Worm (Caenorhabditis elegans): ENCODE measurements around the gene C12D8.21.

The C12D8.21 gene

DNA sequence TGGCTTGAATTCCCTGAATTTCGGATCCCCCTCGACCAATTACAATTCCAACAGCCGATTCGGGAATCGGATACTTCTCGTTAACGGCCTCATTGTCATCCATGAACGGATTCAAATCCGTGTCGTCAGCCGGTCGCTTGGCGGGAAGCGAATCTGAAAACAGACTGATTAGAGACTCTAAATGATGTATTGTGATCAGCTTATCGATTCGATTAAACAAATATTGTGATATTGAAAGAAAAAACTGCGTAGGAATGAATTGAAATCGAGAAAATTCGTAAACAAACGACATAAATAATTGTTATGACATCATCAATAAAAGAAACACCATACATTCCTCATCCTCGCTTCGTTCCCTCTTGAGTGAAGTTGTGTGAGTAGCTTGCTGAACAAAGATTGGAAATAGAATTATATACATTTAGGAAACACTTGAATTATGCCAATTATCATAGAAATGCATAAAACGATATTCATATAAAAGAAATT is 3.0 kb downstream of the C12D8.21 start:
- TF ChIP-seq pha-4 (tag; optimal IDR thresholded peaks at IDR 0.05) (no peak), ama-1 (optimal IDR thresholded peaks at IDR 0.05) (peak; percentile 6)

DNA sequence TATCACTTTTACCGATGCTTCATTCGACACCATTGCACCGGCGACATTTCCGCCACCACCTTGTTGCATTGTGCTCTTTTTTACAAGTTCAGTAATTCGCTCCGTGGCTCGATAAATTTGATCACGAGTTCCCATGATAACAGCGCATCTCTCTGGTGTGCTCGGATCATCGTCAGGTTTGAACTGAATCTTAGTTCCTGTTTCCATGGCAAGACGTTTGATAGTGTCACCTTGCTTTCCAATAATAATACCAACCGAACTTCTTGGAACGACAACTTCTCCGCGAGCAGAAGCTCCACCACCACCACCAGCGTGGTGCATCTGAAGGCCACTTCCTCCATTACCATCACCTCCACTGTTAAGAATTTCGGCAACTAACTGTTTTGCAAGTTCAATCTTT is 3.8 kb downstream of the C12D8.21 start:
- TF ChIP-seq unc-39 (tag; optimal IDR thresholded peaks at IDR 0.05) (no peak), nhr-23 (tag; optimal IDR thresholded peaks at IDR 0.05) (no peak), elt-1 (tag; optimal IDR thresholded peaks at IDR 0.05) (no peak), pha-4 (tag; optimal IDR thresholded peaks at IDR 0.05) (no peak), jun-1 (tag; optimal IDR thresholded peaks at IDR 0.05) (no peak), elt-2 (tag; optimal IDR thresholded peaks at IDR 0.05) (no peak), lin-39 (tag; optimal IDR thresholded peaks at IDR 0.05) (no peak), lsy-12 (tag; optimal IDR thresholded peaks at IDR 0.05) (no peak), unc-62 (GFP tag; optimal IDR thresholded peaks at IDR 0.05) (no peak), nhr-237 (tag; optimal IDR thresholded peaks at IDR 0.05) (no peak), elt-3 (tag; optimal IDR thresholded peaks at IDR 0.05) (no peak)

DNA sequence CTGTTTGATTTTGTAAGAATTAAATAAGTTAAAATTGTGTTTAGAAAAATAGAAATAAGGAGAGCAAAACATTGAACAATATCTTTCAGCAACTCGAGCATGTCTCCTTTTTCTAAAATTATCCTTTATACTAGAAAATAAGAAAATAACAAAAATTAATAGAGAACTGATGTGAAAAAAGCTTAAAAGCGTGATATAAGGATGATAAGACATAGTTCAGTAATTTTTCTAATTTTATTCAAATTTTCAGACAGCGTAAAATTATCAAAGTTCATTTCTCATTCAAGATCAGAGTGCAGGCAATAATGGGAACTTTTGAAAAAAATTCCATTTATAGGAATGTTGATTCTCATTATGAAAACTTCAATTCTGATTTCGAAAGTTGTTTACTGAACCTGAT is 7.7 kb downstream of the C12D8.21 start, which contains the start of gene str-182:
Gene str-182, minus strand, starts transcription at position 101 of the 400 bp plus-strand sequence.
- TF ChIP-seq R02D3.7 (tag; optimal IDR thresholded peaks at IDR 0.05) (no peak), ZK546.5 (tag; optimal IDR thresholded peaks at IDR 0.05) (no peak), pqm-1 (tag; optimal IDR thresholded peaks at IDR 0.05) (no peak), tbx-2 (tag; optimal IDR thresholded peaks at IDR 0.05) (no peak), snpc-4 (tag; optimal IDR thresholded peaks at IDR 0.05) (no peak), fkh-2 (tag; optimal IDR thresholded peaks at IDR 0.05) (no peak), nhr-77 (tag; optimal IDR thresholded peaks at IDR 0.05) (no peak), skn-1 (tag; optimal IDR thresholded peaks at IDR 0.05) (no peak), nhr-237 (tag; optimal IDR thresholded peaks at IDR 0.05) (no peak), zag-1 (tag; optimal IDR thresholded peaks at IDR 0.05) (no peak)

DNA sequence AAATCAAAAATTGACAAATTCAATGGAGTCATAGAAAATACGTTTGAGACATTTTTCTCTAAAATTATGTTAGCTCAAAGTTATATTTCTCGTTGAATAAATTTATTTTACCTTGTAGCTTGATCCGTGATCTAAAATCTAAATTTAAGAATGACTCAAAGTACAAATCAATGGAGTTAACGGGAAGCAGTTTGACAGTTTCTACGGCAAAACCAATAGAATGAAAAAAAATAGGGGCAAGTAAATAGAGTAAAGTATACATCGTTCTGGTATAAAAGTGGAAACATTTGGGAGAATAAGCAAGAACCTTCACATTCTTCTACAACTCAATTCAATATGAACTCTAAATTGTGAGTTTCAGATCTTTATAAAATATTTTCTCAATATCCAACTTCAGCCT is 10.1 kb downstream of the C12D8.21 start, which contains the start of gene fipr-6:
Gene fipr-6, plus strand, starts transcription at position 301 of the 400 bp plus-strand sequence.
- TF ChIP-seq lin-39 (tag; optimal IDR thresholded peaks at IDR 0.05) (no peak), pqm-1 (tag; optimal IDR thresholded peaks at IDR 0.05) (no peak), elt-2 (tag; optimal IDR thresholded peaks at IDR 0.05) (no peak), elt-1 (tag; optimal IDR thresholded peaks at IDR 0.05) (no peak), nhr-23 (tag; optimal IDR thresholded peaks at IDR 0.05) (no peak), ama-1 (optimal IDR thresholded peaks at IDR 0.05) (no peak), nhr-12 (tag; optimal IDR thresholded peaks at IDR 0.05) (no peak), skn-1 (tag; optimal IDR thresholded peaks at IDR 0.05) (no peak), lin-15B (tag; optimal IDR thresholded peaks at IDR 0.05) (no peak), zag-1 (tag; optimal IDR thresholded peaks at IDR 0.05) (no peak), jun-1 (tag; optimal IDR thresholded peaks at IDR 0.05) (no peak), mml-1 (tag; optimal IDR thresholded peaks at IDR 0.05) (no peak), sea-2 (GFP tag; optimal IDR thresholded peaks at IDR 0.05) (no peak), daf-12 (tag; optimal IDR thresholded peaks at IDR 0.05) (no peak), egl-5 (tag; optimal IDR thresholded peaks at IDR 0.05) (no peak), nhr-67 (tag; optimal IDR thresholded peaks at IDR 0.05) (no peak), ceh-28 (tag; optimal IDR thresholded peaks at IDR 0.05) (no peak), hmg-11 (tag; optimal IDR thresholded peaks at IDR 0.05) (no peak), nhr-76 (tag; optimal IDR thresholded peaks at IDR 0.05) (no peak)

ce11 chrV:10229222-10229879 is 11.6 kb downstream of the C12D8.21 start, which contains the start of the genes pyt-1 and fipr-7:
TSS of gene pyt-1 (minus strand) at chrV:10229322.
TSS of gene fipr-7 (plus strand) at chrV:10229829.
- TF ChIP-seq nhr-67 (tag; optimal IDR thresholded peaks at IDR 0.05) (no peak), egl-5 (tag; optimal IDR thresholded peaks at IDR 0.05) (no peak), snpc-4 (tag; optimal IDR thresholded peaks at IDR 0.05) (no peak), ztf-4 (tag; optimal IDR thresholded peaks at IDR 0.05) (no peak), zag-1 (tag; optimal IDR thresholded peaks at IDR 0.05) (no peak), nhr-43 (tag; optimal IDR thresholded peaks at IDR 0.05; ENCODE audit: poor library complexity, severe bottlenecking) (no peak), tbx-2 (tag; optimal IDR thresholded peaks at IDR 0.05) (no peak), eor-1 (tag; optimal IDR thresholded peaks at IDR 0.05) (no peak), fkh-10 (GFP tag; optimal IDR thresholded peaks at IDR 0.05) (no peak), nhr-11 (tag; optimal IDR thresholded peaks at IDR 0.05) (no peak), elt-3 (tag; optimal IDR thresholded peaks at IDR 0.05) (no peak), nhr-23 (tag; optimal IDR thresholded peaks at IDR 0.05) (no peak), pqm-1 (tag; optimal IDR thresholded peaks at IDR 0.05) (no peak), unc-62 (GFP tag; optimal IDR thresholded peaks at IDR 0.05) (no peak), ama-1 (optimal IDR thresholded peaks at IDR 0.05) (no peak), ceh-9 (tag; optimal IDR thresholded peaks at IDR 0.05) (no peak), aly-2 (tag; optimal IDR thresholded peaks at IDR 0.05) (no peak), jun-1 (tag; optimal IDR thresholded peaks at IDR 0.05) (no peak), lin-15B (tag; optimal IDR thresholded peaks at IDR 0.05) (no peak), egl-27 (tag; optimal IDR thresholded peaks at IDR 0.05) (no peak)

All from whole organism, L3 larva.